Worm (Caenorhabditis elegans) whole organism, L3 larva: ENCODE data around the gene gpc-1.

Experiments
- elt-2 ChIP-seq: sonication (generic microtip); optimal IDR thresholded peaks from 2 replicates; lab custom pipeline; 2016; ENCODE audit warnings: missing genetic modification reagents, mild to moderate bottlenecking, missing genetic modification characterization, missing compliant biosample characterization
- fos-1 ChIP-seq: fragments of 150-350 bp; optimal IDR thresholded peaks from 2 replicates; lab custom pipeline; 2014; ENCODE audit warnings: missing biosample characterization, missing genetic modification characterization
- nhr-11 ChIP-seq: fragments of 150-350 bp; optimal IDR thresholded peaks from 2 replicates; lab custom pipeline; 2014; ENCODE audit warnings: missing biosample characterization, missing genetic modification characterization
- nhr-237 ChIP-seq: fragments of 150-350 bp; optimal IDR thresholded peaks from 2 replicates; lab custom pipeline; 2014; ENCODE audit warnings: missing biosample characterization, missing genetic modification characterization
- ztf-11 ChIP-seq: fragments of 150-350 bp; optimal IDR thresholded peaks from 2 replicates; lab custom pipeline; 2014; ENCODE audit warnings: missing biosample characterization, missing genetic modification characterization

ce11 chrX:12908715-12909114, 23.9 kb upstream of the gpc-1 start:
- TF ChIP-seq elt-2 (tag; lab: Kevin White, UChicago) (no peak), nhr-11 (no peak), ztf-11 (no peak), fos-1 (no peak), nhr-237 (no peak)
